Worm (Caenorhabditis elegans): ENCODE results near the gene acds-10.

DNA sequence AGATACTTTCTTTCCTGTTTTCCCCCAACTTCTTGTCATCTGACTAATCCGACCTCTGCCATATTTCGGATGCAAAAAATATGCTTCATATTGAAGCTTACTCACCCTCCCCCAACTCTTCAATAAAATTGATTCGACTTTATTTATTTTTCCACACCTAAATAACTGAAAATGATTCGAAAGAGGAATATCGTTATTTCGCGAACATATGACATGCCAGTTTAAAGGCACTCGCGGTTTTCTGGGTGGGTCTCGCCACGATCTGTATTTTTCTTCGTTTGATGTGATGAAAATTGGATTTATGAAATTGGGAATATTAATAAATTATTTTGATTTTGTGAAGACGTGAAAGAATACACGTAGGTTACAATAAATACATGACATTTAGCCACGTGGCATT, 24.0 kb downstream of the acds-10 start, which contains the start of gene F44E7.3:
- TF ChIP-seq him-1 (tag; optimal IDR thresholded peaks at IDR 0.05), result no peak
- no peak for TF ChIP-seq W03F9.2 (tag; optimal IDR thresholded peaks at IDR 0.05)

All from whole organism, L4/young adult.